Worm (Caenorhabditis elegans) whole organism, L4/young adult: ENCODE data around the gene F02H6.6.

Experiments
- W03F9.2 ChIP-seq: fragments of 150-350 bp; optimal IDR thresholded peaks from 2 replicates; lab custom pipeline; 2014; ENCODE audit warnings: missing biosample characterization, missing genetic modification characterization
- dao-5 ChIP-seq: sonication (generic microtip); optimal IDR thresholded peaks from 2 replicates; lab custom pipeline; 2016; ENCODE audit warnings: missing genotype, missing genetic modification characterization, moderate library complexity, missing compliant biosample characterization
- him-1 ChIP-seq: sonication (generic microtip); optimal IDR thresholded peaks from 2 replicates; lab custom pipeline; 2016; ENCODE audit warnings: missing genotype, missing genetic modification reagents, missing genetic modification characterization, missing compliant biosample characterization

Gene F02H6.6

DNA sequence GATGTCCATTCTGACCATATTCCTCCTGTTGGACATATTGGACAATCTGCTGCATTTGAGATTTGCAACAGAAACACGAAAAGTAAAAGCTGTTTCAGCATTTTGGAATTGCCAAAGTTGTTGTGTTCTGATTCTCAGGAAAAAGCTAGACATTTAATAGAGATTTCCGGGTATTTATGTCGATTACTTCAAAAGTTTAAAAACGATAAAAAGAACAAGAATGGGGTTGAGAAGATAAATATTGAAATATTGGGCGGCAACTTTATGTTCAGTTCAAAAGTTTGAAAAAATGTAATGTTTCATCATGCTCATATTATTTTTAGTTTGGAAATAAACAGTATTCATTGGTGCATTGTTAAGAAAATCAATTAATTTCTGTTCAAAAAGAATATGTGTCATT, 8.3 kb upstream of the F02H6.6 start, which contains the start of gene Y64G10A.1:
Y64G10A.1 (minus strand) TSS at position 101 of the 400 bp plus-strand sequence.
- no peak for TF ChIP-seq him-1 (tag; lab: Kevin White, UChicago)
- no peak for TF ChIP-seq dao-5 (tag; lab: Kevin White, UChicago)
- TF ChIP-seq W03F9.2: no peak

- TF ChIP-seq him-1 (tag; lab: Kevin White, UChicago) (no peak), dao-5 (tag; lab: Kevin White, UChicago) (no peak), W03F9.2 (no peak)
Observed at ce11 chrIV:14228069-14228468, 2.6 kb downstream of the F02H6.6 start, which contains the start of gene F02H6.7. Gene F02H6.7 (minus strand): TSS chrIV:14228169.

DNA sequence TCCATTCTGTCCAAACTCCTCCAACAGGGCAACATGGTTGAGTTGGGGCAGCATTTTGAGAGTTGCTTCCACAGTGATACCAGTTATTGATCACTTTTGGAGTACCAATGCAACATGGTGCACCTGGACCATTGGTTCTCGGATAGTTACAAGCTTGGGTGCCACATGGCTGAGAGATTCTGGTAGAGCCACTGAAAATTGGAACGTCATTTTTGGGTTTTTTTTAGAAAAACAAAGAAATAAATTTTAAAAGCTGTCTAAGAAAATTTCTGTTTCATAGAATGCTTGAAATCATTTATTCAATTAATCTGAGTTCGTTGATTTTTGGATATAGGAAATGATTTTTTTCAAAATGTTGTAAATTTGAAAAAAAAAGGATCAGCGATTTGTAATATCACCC, 3.6 kb downstream of the F02H6.6 start:
- TF ChIP-seq dao-5 (tag; lab: Kevin White, UChicago) (no peak), him-1 (tag; lab: Kevin White, UChicago) (no peak), W03F9.2 (no peak)

ce11 chrIV:14224912-14225311, 5.8 kb downstream of the F02H6.6 start:
- TF ChIP-seq dao-5 (tag; lab: Kevin White, UChicago): peak; percentile 14
- TF ChIP-seq him-1 (tag; lab: Kevin White, UChicago): no peak
- peak; percentile 48 for TF ChIP-seq W03F9.2

ce11 chrIV:14219714-14220113, 11.0 kb downstream of the F02H6.6 start, which contains the start of gene sqrd-1:
Gene sqrd-1 (plus strand): TSS chrIV:14219871.
- no peak for TF ChIP-seq W03F9.2

ce11 chrIV:14215777-14216176, 14.9 kb downstream of the F02H6.6 start:
- TF ChIP-seq him-1 (tag; lab: Kevin White, UChicago) (no peak), W03F9.2 (no peak), dao-5 (tag; lab: Kevin White, UChicago) (no peak)

ce11 chrIV:14203162-14203561, 27.5 kb downstream of the F02H6.6 start, which contains the start of gene F02H6.3:
Gene F02H6.3 (plus strand): TSS chrIV:14203427.
- no peak for TF ChIP-seq him-1 (tag; lab: Kevin White, UChicago)
- no peak for TF ChIP-seq dao-5 (tag; lab: Kevin White, UChicago)
- no peak for TF ChIP-seq W03F9.2

- TF ChIP-seq him-1 (tag; lab: Kevin White, UChicago): no peak
Observed at ce11 chrIV:14196176-14196575, 34.5 kb downstream of the F02H6.6 start, which contains the start of gene F02H6.2. Gene F02H6.2 (plus strand): TSS chrIV:14196476.

ce11 chrIV:14194317-14194716, 36.4 kb downstream of the F02H6.6 start:
- no peak for TF ChIP-seq him-1 (tag; lab: Kevin White, UChicago)
- no peak for TF ChIP-seq W03F9.2
- TF ChIP-seq dao-5 (tag; lab: Kevin White, UChicago): no peak

- no peak for TF ChIP-seq W03F9.2
- TF ChIP-seq him-1 (tag; lab: Kevin White, UChicago): no peak
- no peak for TF ChIP-seq dao-5 (tag; lab: Kevin White, UChicago)
Observed at ce11 chrIV:14193196-14193595, 37.5 kb downstream of the F02H6.6 start, which contains the start of gene K01G12.3. Gene K01G12.3 (plus strand): TSS chrIV:14193496.

DNA sequence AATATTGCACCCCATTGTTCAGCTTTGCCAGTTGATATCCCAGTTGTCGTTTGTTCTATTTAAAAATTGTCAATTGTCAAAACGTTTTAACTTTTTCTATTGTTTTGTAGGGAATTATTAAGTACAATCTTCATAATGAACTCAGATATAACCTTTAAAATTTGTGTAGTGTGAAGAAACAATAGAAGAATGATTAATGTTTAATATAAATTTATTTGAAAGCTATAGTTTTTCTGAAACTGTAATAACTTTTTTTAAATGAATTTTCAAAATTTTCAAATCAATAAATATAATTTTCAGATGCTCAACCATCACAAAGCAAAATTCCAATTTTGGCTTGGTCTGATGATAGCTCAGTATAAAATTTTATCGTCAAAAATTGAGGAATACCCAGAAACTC, 38.8 kb downstream of the F02H6.6 start, which contains the start of gene K01G12.22:
K01G12.22 (plus strand) TSS at position 301 of the 400 bp plus-strand sequence.
- TF ChIP-seq him-1 (tag; lab: Kevin White, UChicago): no peak
- TF ChIP-seq W03F9.2: no peak
- TF ChIP-seq dao-5 (tag; lab: Kevin White, UChicago): no peak

DNA sequence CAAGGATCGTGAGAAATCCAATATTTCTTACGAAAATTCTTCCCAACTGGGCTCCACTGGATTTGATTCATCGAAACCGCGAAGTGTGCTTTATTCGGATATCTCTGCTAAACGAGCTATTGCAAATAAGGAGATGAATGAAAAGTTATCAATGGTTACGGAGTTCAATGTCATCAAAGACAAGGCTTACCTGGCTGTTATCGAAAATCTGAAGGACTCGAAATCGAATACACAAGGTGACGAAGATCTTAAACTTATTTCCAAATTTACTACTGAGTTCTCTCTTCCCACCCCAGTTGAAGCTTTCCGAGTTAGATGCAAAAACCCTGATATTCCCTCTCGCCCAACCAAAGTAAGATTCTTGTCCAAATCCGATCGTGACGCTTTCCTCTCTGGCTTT, 44.4 kb downstream of the F02H6.6 start:
- TF ChIP-seq dao-5 (tag; lab: Kevin White, UChicago): no peak
- no peak for TF ChIP-seq W03F9.2
- no peak for TF ChIP-seq him-1 (tag; lab: Kevin White, UChicago)

DNA sequence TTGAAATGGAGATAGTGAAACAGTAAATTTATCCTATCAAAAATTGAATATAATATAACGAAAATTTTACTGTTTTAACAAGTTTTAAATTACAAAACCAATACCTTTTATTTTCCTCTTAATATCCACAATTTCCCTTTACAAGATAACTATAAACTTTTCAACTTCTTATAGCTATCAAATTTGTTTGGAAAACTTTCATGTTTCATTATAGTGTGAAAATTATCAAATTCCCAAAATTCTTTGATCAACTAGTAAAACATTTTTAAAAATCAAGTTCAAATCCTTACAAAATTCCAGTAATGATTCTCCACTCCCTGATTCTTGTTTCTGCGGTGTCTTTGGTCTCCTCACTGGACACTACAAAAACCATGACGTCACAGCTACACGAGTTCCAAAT, 48.6 kb downstream of the F02H6.6 start, which contains the start of gene R05A10.1:
R05A10.1 (plus strand) TSS at position 301 of the 400 bp plus-strand sequence.
- TF ChIP-seq him-1 (tag; lab: Kevin White, UChicago) (no peak), dao-5 (tag; lab: Kevin White, UChicago) (no peak), W03F9.2 (no peak)
